Fruit fly (Drosophila melanogaster) whole organism, embryonic: ENCODE measurements around the gene NdufV3.

Experiments used
- Ada2b ChIP-seq: fragments of 200-800 bp; sonication (Bioruptor generic); IDR thresholded peaks from 2 replicates; pipeline ENCODE4 v1.3.6; 2022; ENCODE audit warnings: missing biosample characterization, missing genetic modification characterization
- CG10543 ChIP-seq: fragments of 200-800 bp; sonication (Bioruptor generic); optimal IDR thresholded peaks from 3 replicates; lab custom pipeline; 2017; ENCODE audit warnings: missing biosample characterization, mild to moderate bottlenecking, missing genetic modification characterization, moderate library complexity
- CG16863 ChIP-seq: fragments of 200-800 bp; sonication (Bioruptor generic); optimal IDR thresholded peaks from 3 replicates; lab custom pipeline; 2016; ENCODE audit warnings: missing biosample characterization, missing genetic modification characterization
- CG2120 ChIP-seq: fragments of 200-800 bp; sonication (Bioruptor generic); optimal IDR thresholded peaks from 3 replicates; lab custom pipeline; 2016; ENCODE audit warnings: missing biosample characterization, missing genetic modification characterization
- Fer1 ChIP-seq: fragments of 200-800 bp; sonication (Bioruptor generic); optimal IDR thresholded peaks from 2 replicates; lab custom pipeline; 2017; ENCODE audit warnings: missing biosample characterization, mild to moderate bottlenecking, missing genetic modification characterization
- Hsf ChIP-seq: fragments of 200-800 bp; sonication (Bioruptor generic); optimal IDR thresholded peaks from 3 replicates; lab custom pipeline; 2016; ENCODE audit warnings: missing biosample characterization, missing genetic modification characterization
- Pdp1 ChIP-seq, 2 experiments: fragments of 200-800 bp; sonication (Bioruptor generic); optimal IDR thresholded peaks; 3 replicates each; lab custom pipeline; 2016; ENCODE audit warnings: missing biosample characterization in 2 of 2, missing genetic modification characterization in 2 of 2, mild to moderate bottlenecking in 1 of 2, moderate library complexity in 1 of 2
- ash1 ChIP-seq: fragments of 200-800 bp; sonication (Bioruptor generic); optimal IDR thresholded peaks from 2 replicates; lab custom pipeline; 2018; ENCODE audit warnings: missing biosample characterization, mild to moderate bottlenecking, missing genetic modification characterization
- chinmo ChIP-seq: fragments of 200-800 bp; sonication (Bioruptor generic); IDR thresholded peaks from 4 replicates; pipeline ENCODE4 v1.3.6; 2022; ENCODE audit warnings: missing biosample characterization, missing genetic modification characterization; ENCODE audit not compliant: partially characterized antibody
- crol ChIP-seq: fragments of 200-800 bp; sonication (Bioruptor generic); IDR thresholded peaks from 2 replicates; pipeline ENCODE4 v1.3.6; 2022; ENCODE audit warnings: missing biosample characterization, missing genetic modification characterization
- grau ChIP-seq: fragments of 200-800 bp; optimal IDR thresholded peaks from 3 replicates; lab custom pipeline; 2019; ENCODE audit warnings: missing biosample characterization, mild to moderate bottlenecking, missing genetic modification characterization, moderate library complexity
- h ChIP-seq: fragments of >200 bp; optimal IDR thresholded peaks from 2 replicates; lab custom pipeline; 2017
- row ChIP-seq: fragments of 200-800 bp; sonication (Bioruptor generic); IDR thresholded peaks from 3 replicates; pipeline ENCODE4 v1.3.6; 2022; ENCODE audit warnings: missing biosample characterization, missing genetic modification characterization
- sd ChIP-seq: fragments of 200-800 bp; sonication (Bioruptor generic); optimal IDR thresholded peaks from 3 replicates; lab custom pipeline; 2018; ENCODE audit warnings: missing biosample characterization, mild to moderate bottlenecking, missing genetic modification characterization, moderate library complexity
- sens ChIP-seq: fragments of 200-800 bp; sonication (Bioruptor generic); peaks from one replicate; lab custom pipeline; 2016; ENCODE audit warnings: missing biosample characterization, missing genetic modification characterization
- z ChIP-seq: fragments of 200-800 bp; sonication (Bioruptor generic); IDR thresholded peaks from 3 replicates; pipeline ENCODE4 v1.3.6; 2022; ENCODE audit warnings: missing biosample characterization, missing genetic modification characterization

NdufV3 gene

dm6 chrX:11393003-11393620, 43.3 kb downstream of the NdufV3 start (continued):
- TF ChIP-seq sd (tag; lab: Kevin White, UChicago) (peak; percentile 96), z (GFP tag; lab: Robert Waterston, UW) (no peak), CG2120 (GFP tag; lab: Kevin White, UChicago) (peak; percentile 15), Hsf (peak; percentile 8), row (GFP tag; lab: Robert Waterston, UW) (peak; percentile 80), grau (tag; lab: Kevin White, UChicago) (peak; percentile 88), ash1 (GFP tag; lab: Kevin White, UChicago) (no peak), h (lab: Kevin White, UChicago) (no peak), CG10543 (GFP tag; lab: Kevin White, UChicago) (peak; percentile 32), Fer1 (GFP tag; lab: Kevin White, UChicago) (peak; percentile 4), Pdp1 (GFP tag; optimal IDR thresholded peaks at IDR 0.05; lab: Kevin White, UChicago) (peak in 1 of 2 experiments; percentile 61), crol (peak; percentile 48; the same call in 1 of the 2 replicates), chinmo (GFP tag; lab: Robert Waterston, UW) (0 out of 4 replicates have a peak, but pooled peaks have one; percentile 43), Ada2b (GFP tag; lab: Robert Waterston, UW) (peak; percentile 44; the same call in 1 of the 2 replicates), CG16863 (GFP tag; lab: Kevin White, UChicago) (no peak), sens (GFP tag; lab: Kevin White, UChicago) (peak; percentile 53)
- TF ChIP-seq, all 482 proteins: peak for 29
